Fruit fly (Drosophila melanogaster): Measurements from ENCODE around the gene exex.

Gene exex

DNA sequence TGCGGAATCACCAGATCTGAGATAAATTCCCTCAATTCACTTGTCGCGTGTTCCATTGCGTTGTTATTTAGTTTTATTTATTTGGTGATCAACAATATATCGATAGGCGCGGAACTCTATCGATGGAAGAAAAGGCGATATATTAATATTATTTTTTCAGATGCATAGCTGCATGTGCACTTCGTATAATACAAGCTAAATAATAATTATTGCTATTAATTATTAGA, 30.5 kb downstream of the exex start, which contains the start of gene Pop4:
Gene Pop4 (minus strand): TSS at position 101 of the 227 bp plus-strand sequence.
- TF ChIP-seq gl (tag; optimal IDR thresholded peaks at IDR 0.05): no peak

DNA sequence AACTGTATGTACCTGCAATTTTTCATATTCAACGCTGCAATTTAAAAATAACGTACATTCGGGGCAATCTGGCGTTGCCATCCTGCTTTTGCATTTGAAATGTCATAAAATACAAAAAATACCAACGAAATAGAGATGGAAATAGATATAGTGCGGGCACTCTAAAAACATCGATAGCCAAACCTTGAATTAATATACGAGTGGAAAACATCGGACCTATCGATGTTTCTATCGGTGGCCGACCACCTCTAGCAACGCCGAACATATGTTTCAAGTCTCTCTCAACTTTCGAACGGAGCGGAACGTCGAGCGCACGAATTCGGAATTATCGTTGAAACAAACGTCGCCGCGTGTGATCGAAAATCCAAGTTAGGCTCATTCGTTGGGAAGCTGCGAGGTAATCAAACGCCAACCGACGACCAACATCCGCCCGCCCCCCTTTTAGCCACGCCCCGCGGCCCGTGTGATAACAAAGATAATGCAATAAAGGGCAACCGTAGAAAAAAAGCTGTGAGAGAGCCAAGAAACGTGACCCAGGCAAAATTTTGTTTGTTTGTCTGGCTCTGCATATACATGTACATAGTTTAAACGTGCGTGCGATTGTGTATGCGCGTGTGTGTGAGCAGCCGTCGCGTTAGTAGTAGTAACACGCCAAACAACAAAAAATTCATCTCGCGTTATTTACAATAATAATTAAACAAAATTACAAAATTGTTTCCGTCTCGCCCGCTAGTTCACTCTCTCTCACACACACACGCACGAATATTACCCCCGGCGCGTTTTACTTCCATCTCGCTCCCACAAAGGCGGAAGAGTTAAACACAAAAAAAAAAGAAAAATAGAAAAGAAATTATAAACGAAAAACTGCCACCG, 31.0 kb downstream of the exex start, which contains the start of gene nmo:
Gene nmo (plus strand): TSS at position 270 of the 873 bp plus-strand sequence.
- peak; percentile 78 for TF ChIP-seq EcR (GFP tag; optimal IDR thresholded peaks at IDR 0.05)
- no peak for TF ChIP-seq CG34367 (tag; optimal IDR thresholded peaks at IDR 0.05)
- peak; percentile 30 for TF ChIP-seq gl (tag; optimal IDR thresholded peaks at IDR 0.05)

DNA sequence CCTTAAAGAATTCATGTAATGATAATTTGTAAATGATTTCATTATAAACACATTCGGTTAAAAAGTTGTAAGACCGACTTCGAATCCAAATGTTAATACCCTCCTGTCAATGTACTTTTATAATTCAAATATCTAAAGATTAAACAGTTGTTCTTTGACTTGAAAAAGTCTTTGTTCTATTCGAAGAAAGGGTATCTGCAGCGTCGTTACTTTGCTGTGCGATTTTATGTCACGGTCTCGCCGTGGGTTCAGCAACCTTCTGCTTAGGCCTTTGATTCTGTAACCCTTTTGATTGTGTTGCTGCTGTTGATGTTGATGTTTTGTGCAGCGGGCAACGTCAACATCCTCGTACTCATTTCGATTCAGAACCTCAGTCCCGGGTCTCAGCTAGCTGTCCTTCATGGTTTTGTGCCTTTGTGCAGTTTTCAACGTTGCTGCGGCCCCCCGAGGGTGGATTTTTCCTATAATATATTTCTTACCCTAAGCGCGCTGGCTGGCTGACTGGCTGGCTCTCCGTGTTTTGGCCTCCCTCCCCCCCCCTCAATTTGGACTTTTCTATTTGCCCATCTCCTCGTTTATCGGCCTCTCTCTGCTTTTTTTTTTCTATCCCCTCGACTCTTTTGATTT, 33.4 kb downstream of the exex start:
- TF ChIP-seq EcR (GFP tag; optimal IDR thresholded peaks at IDR 0.05) (peak; percentile 82), CG8159 (tag; optimal IDR thresholded peaks at IDR 0.05) (no peak)

dm6 chr3L:7981956-7982355, 34.0 kb downstream of the exex start:
- no peak for TF ChIP-seq CG32121 (GFP tag; IDR thresholded peaks at IDR 0.05)

- no peak for TF ChIP-seq CG10348 (GFP tag; IDR thresholded peaks at IDR 0.05)
- peak; percentile 53 for TF ChIP-seq CG13204 (GFP tag; optimal IDR thresholded peaks at IDR 0.05)
- peak; percentile 86 for TF ChIP-seq EcR (GFP tag; optimal IDR thresholded peaks at IDR 0.05)
Observed at dm6 chr3L:7983602-7984223, 35.7 kb downstream of the exex start.

DNA sequence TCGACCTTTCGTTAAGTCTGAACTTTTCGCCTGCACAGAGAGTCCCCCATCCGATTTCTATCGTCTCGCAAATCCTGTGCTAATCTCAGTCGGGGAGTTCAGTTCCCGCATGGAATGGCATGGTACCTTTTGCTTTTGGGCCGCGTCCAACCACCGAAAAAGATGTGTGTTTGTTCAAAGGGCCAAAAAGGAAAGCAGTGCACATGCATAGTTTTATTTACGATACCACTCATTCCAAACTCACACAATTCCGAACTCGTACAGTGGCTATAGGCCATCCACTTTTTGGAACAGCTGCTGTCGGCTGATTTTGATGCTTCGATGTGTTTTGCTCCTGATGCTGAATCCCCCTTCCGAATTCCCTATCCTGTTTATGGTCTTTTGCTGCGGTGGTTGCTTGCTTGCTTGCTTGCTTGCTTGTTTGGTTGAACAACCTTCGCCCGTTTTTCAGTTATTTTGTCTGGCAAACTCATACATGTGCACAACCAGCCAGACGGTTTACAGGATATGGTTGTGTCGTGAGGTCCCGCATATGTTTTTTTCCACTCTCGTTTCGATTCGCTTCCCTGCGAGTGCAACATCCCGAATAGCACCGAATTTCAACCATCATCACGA, 36.7 kb downstream of the exex start:
- TF ChIP-seq CG32121 (GFP tag; IDR thresholded peaks at IDR 0.05): no peak
- TF ChIP-seq EcR (GFP tag; optimal IDR thresholded peaks at IDR 0.05): peak; percentile 75

- TF ChIP-seq CG8159 (tag; optimal IDR thresholded peaks at IDR 0.05) (no peak), CG13204 (GFP tag; optimal IDR thresholded peaks at IDR 0.05) (no peak), gl (tag; optimal IDR thresholded peaks at IDR 0.05) (no peak), CG10348 (GFP tag; IDR thresholded peaks at IDR 0.05) (no peak), CG14655 (GFP tag; optimal IDR thresholded peaks at IDR 0.05) (no peak), D1 (tag; optimal IDR thresholded peaks at IDR 0.05) (no peak), CG32121 (GFP tag; IDR thresholded peaks at IDR 0.05) (no peak), Pif1A (GFP tag; optimal IDR thresholded peaks at IDR 0.05) (no peak), CG9948 (tag; optimal IDR thresholded peaks at IDR 0.05) (no peak)
Observed at dm6 chr3L:7988401-7988800, 40.4 kb downstream of the exex start.

- TF ChIP-seq CG12605 (GFP tag; IDR thresholded peaks at IDR 0.05): peak; percentile 43; the same call in 1 of the 2 replicates
- TF ChIP-seq CG15710 (tag; optimal IDR thresholded peaks at IDR 0.05): peak; percentile 34
- peak; percentile 50 for TF ChIP-seq Pif1B (GFP tag; optimal IDR thresholded peaks at IDR 0.05)
- TF ChIP-seq CG9948 (tag; optimal IDR thresholded peaks at IDR 0.05): peak; percentile 83
- peak; percentile 70 for TF ChIP-seq CG8159 (tag; optimal IDR thresholded peaks at IDR 0.05)
- TF ChIP-seq CG14655 (GFP tag; optimal IDR thresholded peaks at IDR 0.05): peak; percentile 86
- TF ChIP-seq Ets98B (GFP tag; IDR thresholded peaks at IDR 0.05): no peak
- peak; percentile 80 for TF ChIP-seq CG17806 (tag; optimal IDR thresholded peaks at IDR 0.05)
- no peak for TF ChIP-seq EcR (GFP tag; optimal IDR thresholded peaks at IDR 0.05)
- peak; percentile 6 for TF ChIP-seq gl (tag; optimal IDR thresholded peaks at IDR 0.05)
- no peak for TF ChIP-seq Snoo (tag; optimal IDR thresholded peaks at IDR 0.05)
- TF ChIP-seq CG4496 (GFP tag; IDR thresholded peaks at IDR 0.05): peak; percentile 53; the same call in 2 of the 3 replicates
- peak; percentile 78 for TF ChIP-seq Pif1A (GFP tag; optimal IDR thresholded peaks at IDR 0.05)
- TF ChIP-seq CG8301 (tag; optimal IDR thresholded peaks at IDR 0.05): peak; percentile 72
- peak; percentile 55 for TF ChIP-seq D1 (tag; optimal IDR thresholded peaks at IDR 0.05)
- peak; percentile 31 for TF ChIP-seq CG34367 (tag; optimal IDR thresholded peaks at IDR 0.05)
- TF ChIP-seq fd96Ca (GFP tag; IDR thresholded peaks at IDR 0.05): no peak
- no peak for TF ChIP-seq rn (GFP tag; IDR thresholded peaks at IDR 0.05)
- TF ChIP-seq CG10348 (GFP tag; IDR thresholded peaks at IDR 0.05): no peak
- TF ChIP-seq CG13204 (GFP tag; optimal IDR thresholded peaks at IDR 0.05): no peak
Observed at dm6 chr3L:7988828-7989673, 41.1 kb downstream of the exex start.
